Fruit fly (Drosophila melanogaster): Measurements from ENCODE around the gene Irp-1A.

The Irp-1A gene

DNA sequence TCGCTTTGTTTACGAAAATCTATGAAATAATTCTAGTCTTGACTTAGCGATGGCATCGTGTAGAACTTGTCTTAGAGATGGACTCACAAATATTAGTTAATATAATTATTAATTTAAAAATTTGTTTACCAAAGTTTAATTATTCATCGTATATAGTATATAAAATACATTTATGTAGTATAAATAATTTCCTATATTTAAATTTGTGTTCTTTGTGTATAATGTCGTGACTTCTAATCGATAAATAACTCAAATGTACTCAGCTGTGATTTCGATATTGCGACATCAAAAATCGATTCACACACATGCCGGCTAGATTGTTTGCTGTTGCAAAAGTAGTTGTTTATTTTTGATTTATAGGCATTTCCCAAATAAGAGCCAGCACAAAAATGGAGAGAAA is 34.1 kb downstream of the Irp-1A start, which contains the start of the genes wfs1 and Nup133 (continued):
- TF ChIP-seq CG16815 (GFP tag; optimal IDR thresholded peaks at IDR 0.05) (peak; percentile 37), chif (GFP tag; optimal IDR thresholded peaks at IDR 0.05) (no peak), Dfd (GFP tag; optimal IDR thresholded peaks at IDR 0.05) (no peak), fd96Cb (tag; optimal IDR thresholded peaks at IDR 0.05) (peak; percentile 73), NC2β (GFP tag; optimal IDR thresholded peaks at IDR 0.05) (no peak), CG2129 (GFP tag; IDR thresholded peaks at IDR 0.05; ENCODE audit: partially characterized antibody) (peak; percentile 59; the same call in 1 of the 2 replicates), CG6765 (GFP tag; optimal IDR thresholded peaks at IDR 0.05) (peak; percentile 47), en (GFP tag; optimal IDR thresholded peaks at IDR 0.05) (no peak), wek (GFP tag; optimal IDR thresholded peaks at IDR 0.05) (no peak), sr (GFP tag; IDR thresholded peaks at IDR 0.05) (no peak), CG3163 (GFP tag; optimal IDR thresholded peaks at IDR 0.05) (no peak), sc (optimal IDR thresholded peaks at IDR 0.05) (no peak), sc (GFP tag; optimal IDR thresholded peaks at IDR 0.05) (peak; percentile 36), CG8924 (tag; optimal IDR thresholded peaks at IDR 0.05) (peak; percentile 91), esg (GFP tag; conservative IDR thresholded peaks at IDR 0.05) (peak; percentile 56), dmrt11E (tag; optimal IDR thresholded peaks at IDR 0.05) (peak; percentile 87), chm (GFP tag; IDR thresholded peaks at IDR 0.05) (peak; percentile 46; the same call in 1 of the 2 replicates), sisA (GFP tag; IDR thresholded peaks at IDR 0.05) (peak; percentile 44; the same call in 1 of the 2 replicates), CoRest (tag; optimal IDR thresholded peaks at IDR 0.05) (peak; percentile 91), ci (GFP tag; IDR thresholded peaks at IDR 0.05) (0 out of 3 replicates have a peak, but pooled peaks have one; percentile 16), ac (GFP tag; optimal IDR thresholded peaks at IDR 0.05) (no peak), CHES-1-like (GFP tag; optimal IDR thresholded peaks at IDR 0.05) (no peak), ranshi (GFP tag; IDR thresholded peaks at IDR 0.05) (peak; percentile 52; the same call in 1 of the 2 replicates), lab (GFP tag; optimal IDR thresholded peaks at IDR 0.05) (no peak), TFAM (GFP tag; optimal IDR thresholded peaks at IDR 0.05) (no peak), vnd (GFP tag; IDR thresholded peaks at IDR 0.05; ENCODE audit: partially characterized antibody) (peak; percentile 81; the same call in 2 of the 3 replicates), CG8388 (GFP tag; optimal IDR thresholded peaks at IDR 0.05) (peak; percentile 80), CG7987 (GFP tag; optimal IDR thresholded peaks at IDR 0.05) (peak; percentile 45), bbx (GFP tag; IDR thresholded peaks at IDR 0.05; ENCODE audit: partially characterized antibody) (peak; percentile 32; the same call in 1 of the 2 replicates), CG9797 (GFP tag; optimal IDR thresholded peaks at IDR 0.05) (no peak), fd3F (GFP tag; optimal IDR thresholded peaks at IDR 0.05) (peak; percentile 74), CG12236 (GFP tag; optimal IDR thresholded peaks at IDR 0.05) (no peak), phol (tag; optimal IDR thresholded peaks at IDR 0.05) (peak; percentile 87), CG31224 (GFP tag; IDR thresholded peaks at IDR 0.05) (peak; percentile 18; the same call in 1 of the 2 replicates), CG13287 (GFP tag; IDR thresholded peaks at IDR 0.05; ENCODE audit: partially characterized antibody) (peak; percentile 97), mam (GFP tag; optimal IDR thresholded peaks at IDR 0.05) (no peak), cg (GFP tag; optimal IDR thresholded peaks at IDR 0.05) (peak; percentile 18), pum (GFP tag; optimal IDR thresholded peaks at IDR 0.05) (no peak), Xrp1 (GFP tag; IDR thresholded peaks at IDR 0.05) (peak; percentile 84), CG12942 (GFP tag; optimal IDR thresholded peaks at IDR 0.05) (peak; percentile 72), chn (GFP tag; optimal IDR thresholded peaks at IDR 0.05) (peak; percentile 9), ewg (GFP tag; optimal IDR thresholded peaks at IDR 0.05) (peak; percentile 46), crc (GFP tag; optimal IDR thresholded peaks at IDR 0.05) (no peak), CG4820 (GFP tag; optimal IDR thresholded peaks at IDR 0.05) (peak; percentile 63), Rx (GFP tag; IDR thresholded peaks at IDR 0.05) (no peak), amos (GFP tag; IDR thresholded peaks at IDR 0.05; ENCODE audit: partially characterized antibody) (peak; percentile 74), Mes4 (GFP tag; optimal IDR thresholded peaks at IDR 0.05) (no peak), Sox102F (GFP tag; optimal IDR thresholded peaks at IDR 0.05) (peak; percentile 80), emc (GFP tag; optimal IDR thresholded peaks at IDR 0.05) (no peak), onecut (GFP tag; IDR thresholded peaks at IDR 0.05) (peak; percentile 66; the same call in 1 of the 2 replicates)
